Worm (Caenorhabditis elegans) whole organism, young adult: ENCODE measurements around the gene sri-60.

Experiments
- C06A6.2 ChIP-seq: fragments of 200-800 bp; sonication (Bioruptor generic); conservative IDR thresholded peaks from 2 replicates; pipeline ENCODE4 v1.3.6; 2022; ENCODE audit warnings: missing genetic modification characterization, missing compliant biosample characterization
- F39B2.1 ChIP-seq: fragments of 200-800 bp; sonication (Bioruptor generic); IDR thresholded peaks from 2 replicates; pipeline ENCODE4 v1.3.6; 2022; ENCODE audit warnings: missing genetic modification reagents, missing genetic modification characterization, missing compliant biosample characterization
- Y53F4B.3 ChIP-seq: fragments of 200-800 bp; sonication (Bioruptor generic); IDR thresholded peaks from 2 replicates; pipeline ENCODE4 v1.3.6; 2022; ENCODE audit warnings: missing genetic modification reagents, missing genetic modification characterization, missing compliant biosample characterization
- hlh-12 ChIP-seq: sonication (generic microtip); optimal IDR thresholded peaks from 2 replicates; lab custom pipeline; 2016; ENCODE audit warnings: missing genetic modification characterization, missing compliant biosample characterization
- lag-1 ChIP-seq: fragments of 200-800 bp; sonication (Bioruptor generic); IDR thresholded peaks from 2 replicates; pipeline ENCODE4 v1.3.6; 2022; ENCODE audit warnings: missing genetic modification reagents, missing genetic modification characterization, missing compliant biosample characterization
- mes-4 ChIP-seq: sonication (generic microtip); optimal IDR thresholded peaks from 2 replicates; lab custom pipeline; 2016; ENCODE audit warnings: missing genotype, missing genetic modification characterization, missing compliant biosample characterization
- repo-1 ChIP-seq: sonication (generic microtip); optimal IDR thresholded peaks from 2 replicates; lab custom pipeline; 2017; ENCODE audit warnings: mild to moderate bottlenecking, missing genetic modification characterization, missing compliant biosample characterization
- tbp1 ChIP-seq: fragments of 200-800 bp; sonication (Bioruptor generic); optimal IDR thresholded peaks from 2 replicates; lab custom pipeline; 2018; ENCODE audit warnings: mild to moderate bottlenecking, missing genetic modification characterization, missing compliant biosample characterization
- ztf-22 ChIP-seq: fragments of 200-800 bp; sonication (Bioruptor generic); optimal IDR thresholded peaks from 2 replicates; lab custom pipeline; 2018; ENCODE audit warnings: mild to moderate bottlenecking, missing genetic modification characterization, moderate library complexity, missing compliant biosample characterization

ce11 chrII:2692476-2692875, 10.2 kb downstream of the sri-60 start, which contains the start of gene set-11:
- no peak for TF ChIP-seq repo-1
- no peak for TF ChIP-seq C06A6.2 (GFP tag; lab: Robert Waterston, UW)
- TF ChIP-seq F39B2.1: no peak
- no peak for TF ChIP-seq tbp1 (GFP tag; lab: Kevin White, UChicago)
- no peak for TF ChIP-seq lag-1 (GFP tag; lab: Robert Waterston, UW)
- TF ChIP-seq ztf-22 (GFP tag; lab: Kevin White, UChicago): no peak
- no peak for TF ChIP-seq hlh-12 (tag; lab: Kevin White, UChicago)
- no peak for TF ChIP-seq Y53F4B.3
- TF ChIP-seq mes-4: no peak
